Fruit fly (Drosophila melanogaster) whole organism, prepupa: ENCODE results near the gene CG32354.

Experiments
- CG11762 ChIP-seq: fragments of 200-800 bp; sonication (Bioruptor generic); optimal IDR thresholded peaks from 3 replicates; lab custom pipeline; 2016; ENCODE audit warnings: missing biosample characterization, missing genetic modification characterization; ENCODE audit not compliant: insufficient read depth
- CG15336 ChIP-seq: fragments of 200-800 bp; sonication (Bioruptor generic); IDR thresholded peaks from 2 replicates; pipeline ENCODE4 v1.3.6; 2022; ENCODE audit warnings: missing biosample characterization, missing genetic modification characterization
- CG16779 ChIP-seq: fragments of 200-800 bp; sonication (Bioruptor generic); optimal IDR thresholded peaks from 3 replicates; lab custom pipeline; 2017; ENCODE audit warnings: missing biosample characterization, mild to moderate bottlenecking, missing genetic modification characterization
- CG31627 ChIP-seq: fragments of 200-800 bp; sonication (Bioruptor generic); optimal IDR thresholded peaks from 3 replicates; lab custom pipeline; 2016; ENCODE audit warnings: missing biosample characterization, missing genetic modification characterization
- CG34406 ChIP-seq: fragments of 200-800 bp; sonication (Bioruptor generic); optimal IDR thresholded peaks from 3 replicates; lab custom pipeline; 2016; ENCODE audit warnings: missing biosample characterization, missing genetic modification characterization
- CG4318 ChIP-seq: fragments of 200-800 bp; sonication (Bioruptor generic); optimal IDR thresholded peaks from 3 replicates; lab custom pipeline; 2017; ENCODE audit warnings: missing biosample characterization, mild to moderate bottlenecking, missing genetic modification characterization
- CG6792 ChIP-seq: fragments of 200-800 bp; sonication (Bioruptor generic); optimal IDR thresholded peaks from 3 replicates; lab custom pipeline; 2016; ENCODE audit warnings: missing biosample characterization, missing genetic modification characterization
- CG6808 ChIP-seq: fragments of 200-800 bp; sonication (Bioruptor generic); optimal IDR thresholded peaks from 3 replicates; lab custom pipeline; 2017; ENCODE audit warnings: missing biosample characterization, missing genetic modification characterization, mild to moderate bottlenecking, moderate library complexity, missing genetic modification reagents
- CG6854 ChIP-seq: fragments of 200-800 bp; sonication (Bioruptor generic); optimal IDR thresholded peaks from 2 replicates; lab custom pipeline; 2017; ENCODE audit warnings: missing biosample characterization, mild to moderate bottlenecking, missing genetic modification characterization
- CG7368 ChIP-seq: fragments of 200-800 bp; sonication (Bioruptor generic); optimal IDR thresholded peaks from 3 replicates; lab custom pipeline; 2016; ENCODE audit warnings: missing biosample characterization, missing genetic modification characterization
- CG8319 ChIP-seq: fragments of 200-800 bp; sonication (Bioruptor generic); optimal IDR thresholded peaks from 3 replicates; lab custom pipeline; 2016; ENCODE audit warnings: missing biosample characterization, missing genetic modification characterization
- CG8632 ChIP-seq: fragments of 200-800 bp; sonication (Bioruptor generic); optimal IDR thresholded peaks from 3 replicates; lab custom pipeline; 2016; ENCODE audit warnings: missing biosample characterization, missing genetic modification characterization
- CG9139 ChIP-seq: fragments of 200-800 bp; sonication (Bioruptor generic); optimal IDR thresholded peaks from 3 replicates; lab custom pipeline; 2017; ENCODE audit warnings: missing biosample characterization, mild to moderate bottlenecking, missing genetic modification characterization
- Eip75B ChIP-seq: fragments of 200-800 bp; sonication (Bioruptor generic); optimal IDR thresholded peaks from 3 replicates; lab custom pipeline; 2016; ENCODE audit warnings: missing biosample characterization, missing genetic modification characterization
- Eip78C ChIP-seq: fragments of 200-800 bp; sonication (Bioruptor generic); peaks from one replicate; lab custom pipeline; 2016; ENCODE audit warnings: missing biosample characterization, missing genetic modification characterization
- Eip93F ChIP-seq: fragments of 200-800 bp; sonication (Bioruptor generic); optimal IDR thresholded peaks from 2 replicates; lab custom pipeline; 2016; ENCODE audit warnings: missing biosample characterization, mild to moderate bottlenecking, missing genetic modification characterization
- Ets21C ChIP-seq: fragments of 200-800 bp; sonication (Bioruptor generic); optimal IDR thresholded peaks from 3 replicates; lab custom pipeline; 2016; ENCODE audit warnings: missing biosample characterization, missing genetic modification characterization
- Ets96B ChIP-seq: fragments of 200-800 bp; optimal IDR thresholded peaks from 2 replicates; lab custom pipeline; 2019; ENCODE audit warnings: missing biosample characterization, mild to moderate bottlenecking, missing genetic modification characterization, moderate library complexity
- Hr39 ChIP-seq: fragments of 200-800 bp; sonication (Bioruptor generic); optimal IDR thresholded peaks from 2 replicates; lab custom pipeline; 2016; ENCODE audit warnings: missing biosample characterization, missing genetic modification characterization
- Hr4 ChIP-seq: fragments of 200-800 bp; sonication (Bioruptor generic); optimal IDR thresholded peaks from 3 replicates; lab custom pipeline; 2016; ENCODE audit warnings: missing biosample characterization, missing genetic modification characterization
- Lpt ChIP-seq: fragments of 200-800 bp; sonication (Bioruptor generic); optimal IDR thresholded peaks from 3 replicates; lab custom pipeline; 2016; ENCODE audit warnings: missing biosample characterization, missing genetic modification characterization
- Smox ChIP-seq: fragments of 200-800 bp; sonication (Bioruptor generic); optimal IDR thresholded peaks from 3 replicates; lab custom pipeline; 2016; ENCODE audit warnings: missing biosample characterization, missing genetic modification characterization
- Sox14 ChIP-seq: fragments of 200-800 bp; sonication (Bioruptor generic); optimal IDR thresholded peaks from 3 replicates; lab custom pipeline; 2016; ENCODE audit warnings: missing biosample characterization, missing genetic modification characterization
- Sox15 ChIP-seq: fragments of 200-800 bp; sonication (Bioruptor generic); optimal IDR thresholded peaks from 3 replicates; lab custom pipeline; 2016; ENCODE audit warnings: missing biosample characterization, missing genetic modification characterization
- acj6 ChIP-seq: fragments of 200-800 bp; sonication (Bioruptor generic); optimal IDR thresholded peaks from 3 replicates; lab custom pipeline; 2016; ENCODE audit warnings: missing biosample characterization, missing genetic modification characterization
- cyc ChIP-seq: fragments of 200-800 bp; sonication (Bioruptor generic); optimal IDR thresholded peaks from 3 replicates; lab custom pipeline; 2016; ENCODE audit warnings: missing biosample characterization, missing genetic modification characterization
- dac ChIP-seq: fragments of 200-800 bp; sonication (Bioruptor generic); optimal IDR thresholded peaks from 2 replicates; lab custom pipeline; 2017; ENCODE audit warnings: missing biosample characterization, mild to moderate bottlenecking, missing genetic modification characterization
- esn ChIP-seq: fragments of 200-800 bp; sonication (Bioruptor generic); optimal IDR thresholded peaks from 2 replicates; lab custom pipeline; 2016; ENCODE audit warnings: missing biosample characterization, mild to moderate bottlenecking, missing genetic modification characterization, moderate library complexity
- fd59A ChIP-seq: fragments of 200-800 bp; sonication (Bioruptor generic); optimal IDR thresholded peaks from 2 replicates; lab custom pipeline; 2017; ENCODE audit warnings: missing biosample characterization, mild to moderate bottlenecking, missing genetic modification characterization, missing genetic modification reagents
- fkh ChIP-seq: fragments of 200-800 bp; sonication (Bioruptor generic); optimal IDR thresholded peaks from 3 replicates; lab custom pipeline; 2017; ENCODE audit warnings: missing biosample characterization, mild to moderate bottlenecking, missing genetic modification characterization, moderate library complexity
- lz ChIP-seq: fragments of 200-800 bp; sonication (Bioruptor generic); optimal IDR thresholded peaks from 3 replicates; lab custom pipeline; 2016; ENCODE audit warnings: missing biosample characterization, missing genetic modification characterization
- net ChIP-seq: fragments of 200-800 bp; sonication (Bioruptor generic); optimal IDR thresholded peaks from 3 replicates; lab custom pipeline; 2016; ENCODE audit warnings: missing biosample characterization, missing genetic modification characterization
- pdm3 ChIP-seq: fragments of 200-800 bp; sonication (Bioruptor generic); optimal IDR thresholded peaks from 3 replicates; lab custom pipeline; 2016; ENCODE audit warnings: missing biosample characterization, missing genetic modification characterization
- ss ChIP-seq, 2 experiments: fragments of 200-800 bp; sonication (Bioruptor generic); optimal IDR thresholded peaks; 2 replicates in 1 of 2; 3 replicates in 1 of 2; lab custom pipeline; 2017 to 2018; ENCODE audit warnings: mild to moderate bottlenecking in 2 of 2, missing biosample characterization in 2 of 2, missing genetic modification characterization in 2 of 2, moderate library complexity in 1 of 2

Gene CG32354

DNA sequence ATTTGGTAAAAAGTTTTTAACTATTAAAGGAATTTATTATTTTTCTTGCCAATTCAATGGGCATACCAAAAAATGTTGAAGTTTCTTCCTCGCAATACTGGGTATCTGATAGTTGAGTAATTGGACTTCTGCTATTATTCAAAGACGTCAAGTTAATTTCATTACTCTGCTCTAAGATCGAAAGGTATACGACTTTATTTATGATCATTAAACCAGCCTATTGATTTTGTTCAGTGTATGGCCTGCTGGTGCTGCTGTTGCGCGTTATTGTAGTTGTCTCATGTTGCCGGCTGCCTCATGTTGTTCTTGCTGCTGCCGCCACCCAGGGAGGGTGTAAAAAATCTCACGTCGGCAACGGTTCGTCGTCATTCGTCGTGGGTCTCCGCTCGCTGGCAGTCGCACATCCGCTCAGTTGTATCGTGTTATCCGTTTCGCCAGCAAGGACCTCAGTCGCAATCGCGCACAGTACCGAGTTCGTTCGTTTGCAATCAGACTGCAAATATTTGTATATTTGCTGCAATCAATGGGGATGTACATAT, 26.3 kb downstream of the CG32354 start, which contains the start of gene CG7120 (continued):
- TF ChIP-seq Hr4 (GFP tag; lab: Kevin White, UChicago) (peak; percentile 46), Ets96B (peak; percentile 31), Ets21C (GFP tag; lab: Kevin White, UChicago) (no peak), Eip93F (GFP tag; lab: Kevin White, UChicago) (peak; percentile 23), Sox15 (GFP tag; lab: Kevin White, UChicago) (no peak), lz (GFP tag; lab: Kevin White, UChicago) (peak; percentile 12), CG6854 (no peak), CG31627 (GFP tag; lab: Kevin White, UChicago) (peak; percentile 27), CG6808 (GFP tag; lab: Kevin White, UChicago) (no peak), CG8632 (no peak), CG8319 (GFP tag; lab: Kevin White, UChicago) (no peak), CG9139 (GFP tag; lab: Kevin White, UChicago) (no peak), Eip75B (GFP tag; lab: Kevin White, UChicago) (peak; percentile 16), CG11762 (GFP tag; lab: Kevin White, UChicago) (peak; percentile 11), CG4318 (GFP tag; lab: Kevin White, UChicago) (no peak), ss (GFP tag; optimal IDR thresholded peaks at IDR 0.05; lab: Kevin White, UChicago) (no peak), CG34406 (GFP tag; lab: Kevin White, UChicago) (peak; percentile 19), fkh (GFP tag; lab: Kevin White, UChicago) (no peak), Lpt (peak; percentile 30), Hr39 (GFP tag; lab: Kevin White, UChicago) (peak; percentile 21), acj6 (GFP tag; lab: Kevin White, UChicago) (peak; percentile 13), net (GFP tag; lab: Kevin White, UChicago) (no peak), fd59A (GFP tag; lab: Kevin White, UChicago) (no peak), cyc (peak; percentile 55), Sox14 (GFP tag; lab: Kevin White, UChicago) (peak; percentile 23), CG15336 (peak; percentile 51; the same call in 1 of the 2 replicates), pdm3 (peak; percentile 15), Smox (peak; percentile 41), CG6792 (no peak), CG16779 (tag; lab: Kevin White, UChicago) (no peak)

DNA sequence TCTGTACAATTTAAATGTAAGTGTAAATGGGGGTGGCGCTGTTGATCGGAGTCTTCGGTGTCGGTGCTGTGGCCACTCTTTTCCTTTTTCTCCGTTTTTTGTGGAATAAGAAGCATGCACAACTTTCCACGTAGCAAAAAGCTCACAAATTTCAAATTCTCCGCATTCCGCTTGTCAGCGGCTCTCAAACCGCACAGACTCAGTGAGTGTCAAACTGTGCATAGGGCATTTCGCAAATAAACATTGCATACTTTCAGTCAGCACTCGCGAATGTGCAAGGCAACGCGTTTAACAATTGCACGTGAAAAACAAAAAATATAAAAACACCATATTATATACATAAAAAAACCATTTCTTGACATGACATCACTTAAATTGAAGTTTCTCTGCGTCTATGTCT, 27.1 kb downstream of the CG32354 start:
- TF ChIP-seq esn (GFP tag; lab: Kevin White, UChicago) (no peak), Eip78C (GFP tag; lab: Kevin White, UChicago) (peak; percentile 33), CG16779 (tag; lab: Kevin White, UChicago) (no peak), lz (GFP tag; lab: Kevin White, UChicago) (no peak), CG7368 (GFP tag; lab: Kevin White, UChicago) (no peak), dac (GFP tag; lab: Kevin White, UChicago) (no peak)
- TF ChIP-seq, all 60 proteins: peak for 1

DNA sequence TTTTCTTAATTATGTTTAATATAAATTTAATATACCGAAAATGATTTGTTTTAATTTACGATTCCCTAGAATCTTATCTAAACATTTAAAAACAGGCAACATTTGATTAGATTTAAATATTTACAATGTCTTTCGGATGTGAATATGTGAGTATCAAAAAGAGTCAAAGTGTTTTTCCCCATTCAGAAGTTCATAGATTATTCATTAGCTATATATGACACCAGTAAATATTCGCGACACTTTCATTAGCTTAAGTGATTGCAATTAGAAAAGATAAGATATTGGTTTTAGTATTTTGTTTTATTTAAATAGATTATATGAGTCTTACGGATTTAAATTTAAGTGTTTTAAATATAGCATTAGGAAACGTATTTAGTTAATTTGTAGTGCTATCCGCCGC, 27.9 kb downstream of the CG32354 start:
- TF ChIP-seq CG7368 (GFP tag; lab: Kevin White, UChicago), result no peak
- TF ChIP-seq, all 60 proteins: peak for 0

DNA sequence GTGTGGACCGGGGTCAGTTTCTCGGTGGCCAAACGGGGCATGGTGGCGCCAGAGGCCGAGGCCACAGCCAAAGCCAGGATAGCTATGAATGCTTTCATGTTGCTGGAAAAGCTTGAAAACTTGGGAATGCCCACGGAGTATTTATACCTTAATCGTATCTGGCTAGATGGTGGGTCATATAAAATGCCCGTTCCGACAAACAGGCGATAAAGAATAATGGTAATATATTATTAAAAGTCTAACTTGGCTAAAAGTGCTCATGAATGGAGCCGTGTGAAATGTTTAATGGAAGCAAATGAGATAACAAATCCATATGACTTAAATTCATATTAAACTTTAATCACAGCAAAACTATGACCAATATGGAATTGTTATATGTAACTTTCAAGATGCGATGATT, 28.5 kb downstream of the CG32354 start, which contains the start of gene Jon66Cii:
Jon66Cii (minus strand) TSS at position 101 of the 400 bp plus-strand sequence.
- TF ChIP-seq Sox15 (GFP tag; lab: Kevin White, UChicago), result no peak

DNA sequence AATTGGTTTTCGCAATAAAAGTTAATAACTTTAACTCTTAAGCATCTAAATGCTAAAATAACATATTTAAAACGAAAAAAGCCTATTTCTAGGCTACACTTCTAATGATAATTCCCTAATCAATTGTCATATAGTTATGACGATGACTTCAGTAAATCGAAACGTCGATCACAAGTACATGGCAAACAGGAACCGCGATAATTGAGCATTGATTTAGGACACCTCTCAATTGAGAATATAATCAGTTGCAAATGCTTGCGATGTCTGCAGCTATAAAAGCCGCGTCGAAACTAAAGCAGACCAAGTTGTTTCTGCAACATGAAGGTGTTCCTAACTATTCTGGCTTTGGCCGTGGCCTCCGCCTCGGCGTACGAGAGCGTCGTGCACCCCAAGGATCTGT, 30.8 kb downstream of the CG32354 start, which contains the start of gene Jon66Ci:
Jon66Ci (plus strand) TSS at position 301 of the 400 bp plus-strand sequence.
- no peak for TF ChIP-seq pdm3
